Worm (Caenorhabditis elegans) whole organism, early embryonic: Measurements from ENCODE around the gene D1086.5.
A peak's percentile ranks its signal among the peaks of the same experiment; 100 is the strongest.

Experiments used
- B0310.2 ChIP-seq: sonication (generic microtip); optimal IDR thresholded peaks from 2 replicates; lab custom pipeline; 2016; ENCODE audit warnings: mild to moderate bottlenecking, missing genetic modification characterization, missing compliant biosample characterization
- F13C5.2 ChIP-seq: sonication (generic microtip); optimal IDR thresholded peaks from 2 replicates; lab custom pipeline; 2017; ENCODE audit warnings: mild to moderate bottlenecking, missing genetic modification characterization, inconsistent platforms, missing compliant biosample characterization
- aly-1 ChIP-seq: sonication (generic microtip); optimal IDR thresholded peaks from 2 replicates; lab custom pipeline; 2016; ENCODE audit warnings: missing genetic modification characterization, missing compliant biosample characterization
- ama-1 ChIP-seq: fragments of 150-350 bp; optimal IDR thresholded peaks from 2 replicates; lab custom pipeline; 2014
- ceh-13 ChIP-seq: fragments of 200-800 bp; sonication (Bioruptor generic); optimal IDR thresholded peaks from 2 replicates; lab custom pipeline; 2018; ENCODE audit warnings: mild to moderate bottlenecking, missing genetic modification characterization, missing compliant biosample characterization
- ceh-36 ChIP-seq: sonication (generic microtip); optimal IDR thresholded peaks from 2 replicates; lab custom pipeline; 2016; ENCODE audit warnings: missing genetic modification characterization, inconsistent platforms, missing compliant biosample characterization
- ets-7 ChIP-seq: sonication (generic microtip); optimal IDR thresholded peaks from 2 replicates; lab custom pipeline; 2016; ENCODE audit warnings: missing genotype, missing genetic modification characterization, missing compliant biosample characterization
- flt-1 ChIP-seq: fragments of 200-800 bp; sonication (Bioruptor generic); IDR thresholded peaks from 2 replicates; pipeline ENCODE4 v1.3.6; 2022; ENCODE audit warnings: missing genetic modification characterization, missing compliant biosample characterization
- hmbx-1 ChIP-seq: sonication (generic microtip); optimal IDR thresholded peaks from 2 replicates; lab custom pipeline; 2016; ENCODE audit warnings: mild to moderate bottlenecking, missing genetic modification characterization, missing compliant biosample characterization
- hmg-4 ChIP-seq: fragments of 200-800 bp; sonication (Bioruptor generic); optimal IDR thresholded peaks from 2 replicates; lab custom pipeline; 2018; ENCODE audit warnings: mild to moderate bottlenecking, missing genetic modification characterization, missing compliant biosample characterization
- hnd-1 ChIP-seq: sonication (generic microtip); optimal IDR thresholded peaks from 2 replicates; lab custom pipeline; 2016; ENCODE audit warnings: missing genetic modification characterization, missing compliant biosample characterization
- pes-1 ChIP-seq: fragments of 200-800 bp; sonication (Bioruptor generic); IDR thresholded peaks from 2 replicates; pipeline ENCODE4 v1.3.6; 2022; ENCODE audit warnings: missing genetic modification reagents, missing genetic modification characterization, missing compliant biosample characterization
- scrt-1 ChIP-seq: fragments of 200-800 bp; sonication (Bioruptor generic); IDR thresholded peaks from 2 replicates; pipeline ENCODE4 v1.3.6; 2022; ENCODE audit warnings: missing genetic modification characterization, missing compliant biosample characterization
- sea-1 ChIP-seq: fragments of 200-800 bp; sonication (Bioruptor generic); conservative IDR thresholded peaks from 2 replicates; pipeline ENCODE4 v1.3.6; 2022; ENCODE audit warnings: missing genetic modification characterization, missing compliant biosample characterization
- tbx-11 ChIP-seq: fragments of 200-800 bp; sonication (Bioruptor generic); IDR thresholded peaks from 2 replicates; pipeline ENCODE4 v1.3.6; 2022; ENCODE audit warnings: missing genetic modification characterization, missing compliant biosample characterization
- tbx-37 ChIP-seq: fragments of 200-800 bp; sonication (Bioruptor generic); conservative IDR thresholded peaks from 2 replicates; pipeline ENCODE4 v1.3.6; 2022; ENCODE audit warnings: missing genetic modification reagents, missing genetic modification characterization, missing compliant biosample characterization
- tra-4 ChIP-seq: sonication (generic microtip); optimal IDR thresholded peaks from 2 replicates; lab custom pipeline; 2017; ENCODE audit warnings: missing genetic modification characterization, missing compliant biosample characterization

The D1086.5 gene

DNA sequence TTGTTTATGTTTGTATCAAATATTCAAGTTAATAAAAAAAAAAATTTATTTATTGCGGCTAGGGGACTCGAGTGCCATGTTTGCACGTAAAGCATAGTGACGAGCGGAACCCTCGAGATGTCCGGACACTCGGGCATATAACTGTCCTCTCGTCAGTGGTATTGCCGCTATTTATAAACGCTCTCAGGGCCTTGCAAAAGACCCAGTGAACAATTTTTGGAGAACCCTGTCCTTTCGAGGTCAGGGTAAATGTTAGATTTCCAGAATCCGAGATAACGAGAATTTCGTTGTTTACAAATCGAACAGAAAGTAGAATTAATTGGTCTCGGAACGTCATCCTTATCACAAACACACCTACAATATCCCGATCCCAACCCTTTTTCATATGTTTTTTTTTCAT, 2.2 kb upstream of the D1086.5 start, which contains the start of gene D1086.3:
D1086.3 (plus strand) TSS at position 390 of the 400 bp plus-strand sequence.
- TF ChIP-seq F13C5.2 (tag; lab: Kevin White, UChicago), result peak; percentile 1
- TF ChIP-seq scrt-1 (GFP tag; lab: Robert Waterston, UW), result no peak

DNA sequence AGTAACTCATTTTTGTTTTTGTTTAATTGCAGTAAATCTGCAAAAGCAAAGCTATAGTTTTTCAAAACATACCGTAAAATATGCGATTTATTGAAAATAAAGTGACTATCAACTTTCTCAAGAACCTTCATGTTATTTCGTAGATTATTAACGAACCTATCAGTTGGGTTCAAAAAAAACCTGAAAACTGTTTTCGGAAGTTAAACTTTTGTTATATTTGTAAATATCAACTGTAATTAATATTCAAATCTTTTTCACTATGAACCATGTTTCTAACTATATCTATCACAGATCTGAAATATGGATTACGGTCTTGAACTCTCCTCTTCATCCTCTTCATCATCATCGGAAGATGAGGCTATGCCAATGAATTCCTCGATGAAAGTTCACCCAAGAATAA, 2.1 kb downstream of the D1086.5 start, which contains the start of gene D1086.19:
D1086.19 (plus strand) TSS at position 301 of the 400 bp plus-strand sequence.
- TF ChIP-seq ceh-36 (tag; lab: Kevin White, UChicago) (no peak), tra-4 (tag; lab: Kevin White, UChicago) (no peak), ceh-13 (no peak), ama-1 (lab: Kevin White, UChicago) (no peak), F13C5.2 (tag; lab: Kevin White, UChicago) (no peak), flt-1 (GFP tag; lab: Robert Waterston, UW) (no peak), hnd-1 (no peak), hmg-4 (no peak), sea-1 (no peak), ets-7 (tag; lab: Kevin White, UChicago) (no peak), B0310.2 (tag; lab: Kevin White, UChicago) (no peak), tbx-37 (no peak), hmbx-1 (no peak), scrt-1 (GFP tag; lab: Robert Waterston, UW) (no peak), aly-1 (no peak)

DNA sequence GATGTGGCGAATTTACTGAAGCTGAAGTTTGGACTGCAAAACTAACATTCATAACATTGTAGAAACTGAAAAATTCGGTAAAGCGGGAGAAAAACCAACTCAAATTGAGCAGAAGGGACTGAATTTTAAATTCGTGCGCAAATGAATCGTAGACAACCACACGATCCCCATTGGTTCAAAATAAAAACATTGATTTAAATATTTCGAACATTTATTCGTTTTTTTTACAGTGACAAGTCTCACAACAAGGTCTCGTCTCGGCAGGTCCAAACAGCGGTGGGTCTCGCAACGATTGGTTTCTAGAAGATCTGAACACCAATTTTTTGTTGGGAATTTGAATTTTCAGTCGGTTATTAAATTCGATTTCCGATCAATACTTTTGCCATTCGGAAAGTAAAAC, 4.6 kb downstream of the D1086.5 start, which contains the start of gene D1086.18:
D1086.18 (plus strand) TSS at position 301 of the 400 bp plus-strand sequence.
- TF ChIP-seq ceh-13 (no peak), flt-1 (GFP tag; lab: Robert Waterston, UW) (no peak), aly-1 (no peak), ets-7 (tag; lab: Kevin White, UChicago) (no peak), ama-1 (lab: Kevin White, UChicago) (no peak), F13C5.2 (tag; lab: Kevin White, UChicago) (no peak), hnd-1 (no peak), hmbx-1 (no peak), tra-4 (tag; lab: Kevin White, UChicago) (no peak), tbx-11 (GFP tag; lab: Robert Waterston, UW) (no peak), sea-1 (no peak), ceh-36 (tag; lab: Kevin White, UChicago) (no peak), tbx-37 (no peak)

DNA sequence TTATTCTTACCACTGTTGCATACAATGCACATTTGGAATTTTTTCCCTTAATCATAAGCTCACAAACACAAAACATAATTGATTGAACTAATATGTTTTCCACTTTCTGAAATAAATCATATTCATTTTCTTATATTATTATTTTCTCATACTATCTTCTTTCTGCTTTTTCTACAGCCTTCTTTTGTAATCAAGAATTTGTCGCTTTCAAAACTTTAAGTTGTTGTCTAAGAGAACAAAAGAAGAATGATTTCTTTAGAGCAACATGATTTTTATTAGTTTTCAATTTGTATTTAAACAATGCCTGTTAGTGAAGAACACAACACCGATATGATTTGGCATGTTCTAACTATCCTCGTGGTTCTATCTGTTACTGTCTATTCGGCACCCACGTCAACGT, 6.2 kb downstream of the D1086.5 start, which contains the start of gene D1086.7:
D1086.7 (plus strand) TSS at position 301 of the 400 bp plus-strand sequence.
- no peak for TF ChIP-seq aly-1
- TF ChIP-seq ceh-36 (tag; lab: Kevin White, UChicago), result no peak
- TF ChIP-seq ets-7 (tag; lab: Kevin White, UChicago), result no peak
- no peak for TF ChIP-seq flt-1 (GFP tag; lab: Robert Waterston, UW)
- TF ChIP-seq pes-1 (GFP tag; lab: Robert Waterston, UW), result no peak

DNA sequence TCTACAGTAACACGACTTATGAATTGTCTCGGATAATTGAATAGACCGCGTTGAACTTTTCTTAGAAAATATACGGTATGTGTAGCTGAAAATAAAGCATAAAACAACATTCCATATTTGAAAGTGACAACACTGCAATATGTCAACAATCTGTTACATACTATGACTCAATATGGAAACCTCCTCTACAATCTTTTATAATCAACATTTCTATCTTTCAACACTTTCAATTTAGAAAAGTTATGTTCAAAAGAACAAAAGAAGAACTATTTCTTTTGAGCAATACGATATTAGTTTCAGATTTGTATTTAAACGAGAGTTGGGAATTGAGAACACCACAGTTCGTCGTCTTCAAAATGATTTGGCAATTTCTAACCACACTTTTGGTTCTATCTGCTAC, 7.7 kb downstream of the D1086.5 start, which contains the start of gene D1086.10:
D1086.10 (plus strand) TSS at position 301 of the 400 bp plus-strand sequence.
- no peak for TF ChIP-seq tbx-11 (GFP tag; lab: Robert Waterston, UW)
- no peak for TF ChIP-seq ama-1 (lab: Kevin White, UChicago)
- TF ChIP-seq B0310.2 (tag; lab: Kevin White, UChicago), result no peak
- no peak for TF ChIP-seq ets-7 (tag; lab: Kevin White, UChicago)
- no peak for TF ChIP-seq hnd-1
- TF ChIP-seq F13C5.2 (tag; lab: Kevin White, UChicago), result no peak
- TF ChIP-seq scrt-1 (GFP tag; lab: Robert Waterston, UW), result no peak
- no peak for TF ChIP-seq hmbx-1
- no peak for TF ChIP-seq flt-1 (GFP tag; lab: Robert Waterston, UW)
- no peak for TF ChIP-seq aly-1
- TF ChIP-seq ceh-13, result no peak
- no peak for TF ChIP-seq tra-4 (tag; lab: Kevin White, UChicago)

DNA sequence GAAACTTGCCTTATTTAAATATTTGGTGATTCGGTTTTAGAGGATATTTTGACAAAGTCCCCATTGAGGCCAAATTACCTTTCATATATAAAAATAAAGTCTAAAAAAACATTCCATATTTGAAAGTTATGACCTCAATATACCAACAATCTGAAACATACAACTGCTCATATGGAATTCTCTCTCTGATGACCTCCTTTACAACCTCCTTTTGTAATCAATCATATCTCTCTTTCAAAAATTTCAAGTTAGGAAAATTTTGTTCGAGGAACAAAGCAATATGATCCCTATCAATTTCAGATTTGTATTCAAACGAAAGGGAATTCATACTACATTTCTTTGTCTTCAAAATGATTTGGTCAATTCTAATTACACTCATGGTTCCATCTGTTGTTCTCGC, 10.7 kb downstream of the D1086.5 start, which contains the start of gene D1086.6:
D1086.6 (plus strand) TSS at position 301 of the 400 bp plus-strand sequence.
- TF ChIP-seq tra-4 (tag; lab: Kevin White, UChicago) (no peak), flt-1 (GFP tag; lab: Robert Waterston, UW) (no peak), hnd-1 (no peak), B0310.2 (tag; lab: Kevin White, UChicago) (no peak), sea-1 (no peak), F13C5.2 (tag; lab: Kevin White, UChicago) (no peak), scrt-1 (GFP tag; lab: Robert Waterston, UW) (no peak), ceh-36 (tag; lab: Kevin White, UChicago) (no peak), ets-7 (tag; lab: Kevin White, UChicago) (no peak), hmg-4 (no peak), hmbx-1 (no peak), tbx-37 (no peak)

DNA sequence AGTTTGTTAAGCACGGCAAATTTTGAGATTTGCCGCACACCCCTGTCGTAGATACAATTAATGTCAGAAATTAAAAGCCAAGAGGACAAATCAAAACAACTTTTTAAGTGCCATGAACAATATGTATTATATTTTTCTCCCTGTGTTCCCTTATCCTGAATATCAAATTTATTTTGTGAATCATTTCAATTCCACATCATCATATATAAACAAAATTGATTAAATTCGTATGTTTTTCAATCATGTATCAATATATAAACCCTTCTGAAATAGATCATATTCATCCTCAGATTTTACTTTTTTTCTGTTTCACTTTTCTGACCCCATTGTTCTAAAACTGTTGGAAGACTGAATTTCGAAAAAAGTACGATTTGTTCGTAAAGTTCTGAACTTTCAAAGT, 16.0 kb downstream of the D1086.5 start, which contains the start of gene D1086.11:
D1086.11 (plus strand) TSS at position 301 of the 400 bp plus-strand sequence.
- TF ChIP-seq hmg-4 (no peak), aly-1 (no peak), ceh-13 (no peak), pes-1 (GFP tag; lab: Robert Waterston, UW) (no peak), F13C5.2 (tag; lab: Kevin White, UChicago) (no peak), ceh-36 (tag; lab: Kevin White, UChicago) (no peak), hnd-1 (no peak), hmbx-1 (no peak), flt-1 (GFP tag; lab: Robert Waterston, UW) (no peak), ama-1 (lab: Kevin White, UChicago) (no peak), tbx-37 (no peak), tbx-11 (GFP tag; lab: Robert Waterston, UW) (no peak), scrt-1 (GFP tag; lab: Robert Waterston, UW) (no peak), tra-4 (tag; lab: Kevin White, UChicago) (no peak), ets-7 (tag; lab: Kevin White, UChicago) (no peak), B0310.2 (tag; lab: Kevin White, UChicago) (no peak), sea-1 (no peak)

DNA sequence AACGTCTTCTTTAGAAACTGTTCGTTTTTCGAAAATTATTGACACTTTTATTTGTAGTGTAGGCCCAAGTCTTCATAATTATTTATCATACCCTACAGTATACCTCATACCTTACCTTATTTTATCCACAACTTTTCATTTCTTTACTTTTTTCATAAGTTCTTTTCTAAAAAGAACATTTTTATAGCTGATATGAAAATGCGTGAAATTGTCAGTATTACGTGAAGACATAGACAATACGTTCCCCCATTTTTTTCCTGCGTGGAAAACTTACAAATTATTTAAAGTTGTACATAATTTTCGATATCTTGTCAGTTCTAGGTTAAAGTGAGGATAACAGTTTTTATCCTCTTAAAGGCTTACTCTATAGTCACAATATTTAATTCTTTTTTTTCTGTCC, 20.3 kb downstream of the D1086.5 start:
- no peak for TF ChIP-seq tra-4 (tag; lab: Kevin White, UChicago)
- no peak for TF ChIP-seq hmg-4
- TF ChIP-seq ets-7 (tag; lab: Kevin White, UChicago), result no peak
- TF ChIP-seq ama-1 (lab: Kevin White, UChicago), result no peak
- no peak for TF ChIP-seq hnd-1
- TF ChIP-seq aly-1, result no peak
- no peak for TF ChIP-seq tbx-11 (GFP tag; lab: Robert Waterston, UW)
- TF ChIP-seq pes-1 (GFP tag; lab: Robert Waterston, UW), result no peak
- TF ChIP-seq tbx-37, result no peak
- TF ChIP-seq B0310.2 (tag; lab: Kevin White, UChicago), result no peak
- TF ChIP-seq ceh-13, result no peak
- TF ChIP-seq scrt-1 (GFP tag; lab: Robert Waterston, UW), result no peak
